Fruit fly (Drosophila melanogaster): ENCODE data around the gene Usp32.

Usp32 gene

dm6 chr3L:19870843-19871666, at the start of gene Usp32, which contains the start of gene Rab8 (continued):
- TF ChIP-seq CG5245 (GFP tag; optimal IDR thresholded peaks at IDR 0.05) (peak; percentile 34), HHEX (GFP tag; optimal IDR thresholded peaks at IDR 0.05) (peak; percentile 46), mld (GFP tag; IDR thresholded peaks at IDR 0.05; ENCODE audit: partially characterized antibody) (0 out of 3 replicates have a peak, but pooled peaks have one; percentile 28), slbo (GFP tag; IDR thresholded peaks at IDR 0.05) (peak; percentile 71), tap (tag; optimal IDR thresholded peaks at IDR 0.05) (no peak), CG17829 (tag; optimal IDR thresholded peaks at IDR 0.05) (peak; percentile 48), CG2129 (GFP tag; IDR thresholded peaks at IDR 0.05; ENCODE audit: partially characterized antibody) (peak; percentile 69), Neu2 (GFP tag; optimal IDR thresholded peaks at IDR 0.05; ENCODE audit: borderline replicate concordance) (no peak), Vsx1 (GFP tag; optimal IDR thresholded peaks at IDR 0.05) (peak; percentile 77), ara (GFP tag; IDR thresholded peaks at IDR 0.05) (peak; percentile 36; the same call in 1 of the 2 replicates), eyg (GFP tag; optimal IDR thresholded peaks at IDR 0.05) (peak; percentile 23), eve (GFP tag; optimal IDR thresholded peaks at IDR 0.05) (no peak), CG34224 (GFP tag; IDR thresholded peaks at IDR 0.05; ENCODE audit: partially characterized antibody) (peak; percentile 86), zen (tag; optimal IDR thresholded peaks at IDR 0.05) (peak; percentile 93), Abd-B (GFP tag; optimal IDR thresholded peaks at IDR 0.05) (no peak), zfh2 (GFP tag; optimal IDR thresholded peaks at IDR 0.05) (peak; percentile 76), hb (GFP tag; IDR thresholded peaks at IDR 0.05; ENCODE audit: partially characterized antibody) (peak; percentile 81), toy (GFP tag; IDR thresholded peaks at IDR 0.05) (no peak), nerfin-1 (tag; optimal IDR thresholded peaks at IDR 0.05) (peak; percentile 74), Mad (GFP tag; optimal IDR thresholded peaks at IDR 0.05) (peak; percentile 68), CG2712 (tag; optimal IDR thresholded peaks at IDR 0.05) (peak; percentile 44), chinmo (GFP tag; IDR thresholded peaks at IDR 0.05; ENCODE audit: partially characterized antibody) (peak; percentile 88), Dip2 (GFP tag; IDR thresholded peaks at IDR 0.05) (no peak), lmd (GFP tag; IDR thresholded peaks at IDR 0.05) (peak; percentile 57; the same call in 1 of the 2 replicates), CG6254 (GFP tag; optimal IDR thresholded peaks at IDR 0.05) (no peak), mam (GFP tag; optimal IDR thresholded peaks at IDR 0.05) (peak; percentile 73), CG31388 (GFP tag; optimal IDR thresholded peaks at IDR 0.05) (no peak), chm (GFP tag; IDR thresholded peaks at IDR 0.05) (peak; percentile 51), Bgb (GFP tag; IDR thresholded peaks at IDR 0.05; ENCODE audit: partially characterized antibody) (peak; percentile 89), CG3838 (GFP tag; optimal IDR thresholded peaks at IDR 0.05) (no peak), da (GFP tag; optimal IDR thresholded peaks at IDR 0.05) (peak; percentile 65), stwl (tag; optimal IDR thresholded peaks at IDR 0.05) (peak; percentile 78), CG9876 (GFP tag; optimal IDR thresholded peaks at IDR 0.05) (peak; percentile 64), Max (GFP tag; optimal IDR thresholded peaks at IDR 0.05) (peak; percentile 57), HLHmδ (GFP tag; optimal IDR thresholded peaks at IDR 0.05) (no peak), CG30431 (GFP tag; optimal IDR thresholded peaks at IDR 0.05) (no peak), CG12299 (tag; optimal IDR thresholded peaks at IDR 0.05) (peak; percentile 37), CG15011 (GFP tag; optimal IDR thresholded peaks at IDR 0.05) (peak; percentile 44), Stat92E (GFP tag; optimal IDR thresholded peaks at IDR 0.05) (peak in 1 of 3 experiments; percentile 33), Sox102F (GFP tag; optimal IDR thresholded peaks at IDR 0.05) (no peak), CG17612 (GFP tag; IDR thresholded peaks at IDR 0.05) (no peak), CG1647 (GFP tag; optimal IDR thresholded peaks at IDR 0.05) (peak; percentile 73), insv (GFP tag; optimal IDR thresholded peaks at IDR 0.05) (peak in 1 of 2 experiments; percentile 63), CG10543 (GFP tag; optimal IDR thresholded peaks at IDR 0.05) (peak; percentile 76), chif (GFP tag; optimal IDR thresholded peaks at IDR 0.05) (peak; percentile 17 to 46), sens (GFP tag) (peak; percentile 78), CG16815 (GFP tag; optimal IDR thresholded peaks at IDR 0.05) (no peak), psq (GFP tag; optimal IDR thresholded peaks at IDR 0.05) (peak; percentile 82)

Measured in whole organism, embryonic.